Fruit fly (Drosophila melanogaster): ENCODE data around the gene CG34043.

CG34043 gene

dm6 chr2L:10269854-10270253, 10.8 kb downstream of the CG34043 start, which contains the start of gene Mulk:
TSS of gene Mulk (plus strand) at chr2L:10270051.
- TF ChIP-seq sage (GFP tag; optimal IDR thresholded peaks at IDR 0.05) (peak; percentile 67), Sp1 (GFP tag; optimal IDR thresholded peaks at IDR 0.05) (no peak), foxo (GFP tag; optimal IDR thresholded peaks at IDR 0.05) (peak in 1 of 2 experiments; percentile 50), usp (GFP tag; optimal IDR thresholded peaks at IDR 0.05) (no peak), GATAd (GFP tag; optimal IDR thresholded peaks at IDR 0.05) (no peak)

dm6 chr2L:10268688-10269087, 12.0 kb downstream of the CG34043 start, which contains the start of gene CG4957:
TSS of gene CG4957 (plus strand) at chr2L:10268872.
- peak; percentile 26 for TF ChIP-seq Myc (optimal IDR thresholded peaks at IDR 0.05)
- TF ChIP-seq br (GFP tag; optimal IDR thresholded peaks at IDR 0.05) = no peak

dm6 chr2L:10266511-10266910, 14.2 kb downstream of the CG34043 start, which contains the start of gene CG4953:
TSS of gene CG4953 (plus strand) at chr2L:10266703.
- no peak for TF ChIP-seq Hnf4 (GFP tag; optimal IDR thresholded peaks at IDR 0.05)
- no peak for TF ChIP-seq Hr83 (GFP tag; optimal IDR thresholded peaks at IDR 0.05; ENCODE audit: poor library complexity, severe bottlenecking)
- TF ChIP-seq tai (GFP tag; optimal IDR thresholded peaks at IDR 0.05) = no peak
- TF ChIP-seq brk (GFP tag; optimal IDR thresholded peaks at IDR 0.05) = no peak
- no peak for TF ChIP-seq pan (optimal IDR thresholded peaks at IDR 0.05)
- TF ChIP-seq Rel (GFP tag; optimal IDR thresholded peaks at IDR 0.05) = no peak
- TF ChIP-seq Rel (tag; optimal IDR thresholded peaks at IDR 0.05) = no peak
- no peak for TF ChIP-seq rgr (GFP tag; optimal IDR thresholded peaks at IDR 0.05)
- no peak for TF ChIP-seq dl (GFP tag; optimal IDR thresholded peaks at IDR 0.05; ENCODE audit: insufficient read depth in 1 of 2, partially characterized antibody in 2 of 2)
- no peak for TF ChIP-seq fru (GFP tag; optimal IDR thresholded peaks at IDR 0.05)
- TF ChIP-seq br (GFP tag; optimal IDR thresholded peaks at IDR 0.05) = no peak
- TF ChIP-seq ey (GFP tag; optimal IDR thresholded peaks at IDR 0.05) = no peak
- TF ChIP-seq Myc (optimal IDR thresholded peaks at IDR 0.05) = no peak
- no peak for TF ChIP-seq Hr78 (GFP tag; optimal IDR thresholded peaks at IDR 0.05)
- no peak for TF ChIP-seq psq (GFP tag; optimal IDR thresholded peaks at IDR 0.05)
- TF ChIP-seq sv (GFP tag; optimal IDR thresholded peaks at IDR 0.05) = no peak
- no peak for TF ChIP-seq Dfd (GFP tag; optimal IDR thresholded peaks at IDR 0.05)

dm6 chr2L:10265129-10265528, 15.5 kb downstream of the CG34043 start, which contains the start of gene Mob3:
TSS of gene Mob3 (plus strand) at chr2L:10265336.
- TF ChIP-seq foxo (GFP tag; optimal IDR thresholded peaks at IDR 0.05) = no peak
- TF ChIP-seq psq (GFP tag; optimal IDR thresholded peaks at IDR 0.05) = no peak
- peak; percentile 39 for TF ChIP-seq woc (GFP tag; optimal IDR thresholded peaks at IDR 0.05)
- no peak for TF ChIP-seq dmrt93B (GFP tag; optimal IDR thresholded peaks at IDR 0.05)
- TF ChIP-seq brk (GFP tag; optimal IDR thresholded peaks at IDR 0.05) = no peak
- TF ChIP-seq h (GFP tag; optimal IDR thresholded peaks at IDR 0.05) = no peak
- no peak for TF ChIP-seq pan (optimal IDR thresholded peaks at IDR 0.05)
- no peak for TF ChIP-seq Dif (GFP tag; optimal IDR thresholded peaks at IDR 0.05; ENCODE audit: partially characterized antibody)
- TF ChIP-seq Vsx2 (GFP tag; optimal IDR thresholded peaks at IDR 0.05; ENCODE audit: partially characterized antibody) = no peak
- no peak for TF ChIP-seq fru (GFP tag; optimal IDR thresholded peaks at IDR 0.05)
- TF ChIP-seq Sp1 (GFP tag; optimal IDR thresholded peaks at IDR 0.05) = no peak
- TF ChIP-seq Jra (GFP tag; optimal IDR thresholded peaks at IDR 0.05) = no peak
- no peak for TF ChIP-seq CrebA (GFP tag; optimal IDR thresholded peaks at IDR 0.05; ENCODE audit: borderline replicate concordance)
- TF ChIP-seq sage (GFP tag; optimal IDR thresholded peaks at IDR 0.05) = peak; percentile 56
- TF ChIP-seq br (GFP tag; optimal IDR thresholded peaks at IDR 0.05) = no peak
- TF ChIP-seq Mio (GFP tag; optimal IDR thresholded peaks at IDR 0.05) = no peak
- no peak for TF ChIP-seq jim (GFP tag; optimal IDR thresholded peaks at IDR 0.05)
- TF ChIP-seq Hnf4 (GFP tag; optimal IDR thresholded peaks at IDR 0.05) = peak; percentile 43

- TF ChIP-seq usp (GFP tag; optimal IDR thresholded peaks at IDR 0.05) (no peak), Hr83 (GFP tag; optimal IDR thresholded peaks at IDR 0.05; ENCODE audit: poor library complexity, severe bottlenecking) (no peak), brk (GFP tag; optimal IDR thresholded peaks at IDR 0.05) (peak; percentile 67), N (GFP tag; optimal IDR thresholded peaks at IDR 0.05) (no peak), Mio (GFP tag; optimal IDR thresholded peaks at IDR 0.05) (no peak), rgr (GFP tag; optimal IDR thresholded peaks at IDR 0.05) (no peak), Dfd (GFP tag; optimal IDR thresholded peaks at IDR 0.05) (no peak), CG32264 (GFP tag; optimal IDR thresholded peaks at IDR 0.05) (no peak), psq (GFP tag; optimal IDR thresholded peaks at IDR 0.05) (peak; percentile 0), HLH106 (tag; optimal IDR thresholded peaks at IDR 0.05) (no peak), Vsx2 (GFP tag; optimal IDR thresholded peaks at IDR 0.05; ENCODE audit: partially characterized antibody) (no peak), CG9705 (GFP tag; optimal IDR thresholded peaks at IDR 0.05) (no peak), fru (GFP tag; optimal IDR thresholded peaks at IDR 0.05) (no peak), h (GFP tag; optimal IDR thresholded peaks at IDR 0.05) (no peak), sage (GFP tag; optimal IDR thresholded peaks at IDR 0.05) (peak; percentile 58)
These were observed 16.6 kb downstream of the CG34043 start, which contains the start of gene REPTOR-BP for dm6 chr2L:10263830-10264634. TSS of gene REPTOR-BP (plus strand) at chr2L:10264125.
